Worm (Caenorhabditis elegans) whole organism, early embryonic: ENCODE measurements around the gene Y105C5B.17.

Experiments used
- B0310.2 ChIP-seq: sonication (generic microtip); optimal IDR thresholded peaks from 2 replicates; lab custom pipeline; 2016; ENCODE audit warnings: mild to moderate bottlenecking, missing genetic modification characterization, missing compliant biosample characterization
- F13C5.2 ChIP-seq: sonication (generic microtip); optimal IDR thresholded peaks from 2 replicates; lab custom pipeline; 2017; ENCODE audit warnings: mild to moderate bottlenecking, missing genetic modification characterization, inconsistent platforms, missing compliant biosample characterization
- aly-1 ChIP-seq: sonication (generic microtip); optimal IDR thresholded peaks from 2 replicates; lab custom pipeline; 2016; ENCODE audit warnings: missing genetic modification characterization, missing compliant biosample characterization
- ama-1 ChIP-seq: fragments of 150-350 bp; optimal IDR thresholded peaks from 2 replicates; lab custom pipeline; 2014
- ceh-13 ChIP-seq: fragments of 200-800 bp; sonication (Bioruptor generic); optimal IDR thresholded peaks from 2 replicates; lab custom pipeline; 2018; ENCODE audit warnings: mild to moderate bottlenecking, missing genetic modification characterization, missing compliant biosample characterization
- ceh-36 ChIP-seq: sonication (generic microtip); optimal IDR thresholded peaks from 2 replicates; lab custom pipeline; 2016; ENCODE audit warnings: missing genetic modification characterization, inconsistent platforms, missing compliant biosample characterization
- ets-7 ChIP-seq: sonication (generic microtip); optimal IDR thresholded peaks from 2 replicates; lab custom pipeline; 2016; ENCODE audit warnings: missing genotype, missing genetic modification characterization, missing compliant biosample characterization
- flt-1 ChIP-seq: fragments of 200-800 bp; sonication (Bioruptor generic); IDR thresholded peaks from 2 replicates; pipeline ENCODE4 v1.3.6; 2022; ENCODE audit warnings: missing genetic modification characterization, missing compliant biosample characterization
- hmbx-1 ChIP-seq: sonication (generic microtip); optimal IDR thresholded peaks from 2 replicates; lab custom pipeline; 2016; ENCODE audit warnings: mild to moderate bottlenecking, missing genetic modification characterization, missing compliant biosample characterization
- hmg-4 ChIP-seq: fragments of 200-800 bp; sonication (Bioruptor generic); optimal IDR thresholded peaks from 2 replicates; lab custom pipeline; 2018; ENCODE audit warnings: mild to moderate bottlenecking, missing genetic modification characterization, missing compliant biosample characterization
- hnd-1 ChIP-seq: sonication (generic microtip); optimal IDR thresholded peaks from 2 replicates; lab custom pipeline; 2016; ENCODE audit warnings: missing genetic modification characterization, missing compliant biosample characterization
- pes-1 ChIP-seq: fragments of 200-800 bp; sonication (Bioruptor generic); IDR thresholded peaks from 2 replicates; pipeline ENCODE4 v1.3.6; 2022; ENCODE audit warnings: missing genetic modification reagents, missing genetic modification characterization, missing compliant biosample characterization
- scrt-1 ChIP-seq: fragments of 200-800 bp; sonication (Bioruptor generic); IDR thresholded peaks from 2 replicates; pipeline ENCODE4 v1.3.6; 2022; ENCODE audit warnings: missing genetic modification characterization, missing compliant biosample characterization
- sea-1 ChIP-seq: fragments of 200-800 bp; sonication (Bioruptor generic); conservative IDR thresholded peaks from 2 replicates; pipeline ENCODE4 v1.3.6; 2022; ENCODE audit warnings: missing genetic modification characterization, missing compliant biosample characterization
- tbx-11 ChIP-seq: fragments of 200-800 bp; sonication (Bioruptor generic); IDR thresholded peaks from 2 replicates; pipeline ENCODE4 v1.3.6; 2022; ENCODE audit warnings: missing genetic modification characterization, missing compliant biosample characterization
- tbx-37 ChIP-seq: fragments of 200-800 bp; sonication (Bioruptor generic); conservative IDR thresholded peaks from 2 replicates; pipeline ENCODE4 v1.3.6; 2022; ENCODE audit warnings: missing genetic modification reagents, missing genetic modification characterization, missing compliant biosample characterization
- tra-4 ChIP-seq: sonication (generic microtip); optimal IDR thresholded peaks from 2 replicates; lab custom pipeline; 2017; ENCODE audit warnings: missing genetic modification characterization, missing compliant biosample characterization

The Y105C5B.17 gene

ce11 chrIV:15931176-15931575 lies 31.7 kb upstream of the Y105C5B.17 start:
- TF ChIP-seq tbx-37 (GFP tag; lab: Robert Waterston, UW) (peak; percentile 33; the same call in 1 of the 2 replicates), flt-1 (GFP tag; lab: Robert Waterston, UW) (peak; percentile 37; the same call in 1 of the 2 replicates), ceh-36 (tag; lab: Kevin White, UChicago) (no peak), ama-1 (lab: Kevin White, UChicago) (no peak), tbx-11 (GFP tag; lab: Robert Waterston, UW) (peak; percentile 59; the same call in 1 of the 2 replicates), hmbx-1 (no peak), pes-1 (peak; percentile 71), ets-7 (no peak), ceh-13 (GFP tag; lab: Kevin White, UChicago) (no peak), tra-4 (tag; lab: Kevin White, UChicago) (no peak), aly-1 (tag; lab: Kevin White, UChicago) (no peak), sea-1 (GFP tag; lab: Robert Waterston, UW) (peak; percentile 76; the same call in 1 of the 2 replicates)

ce11 chrIV:15931833-15932232 lies 31.1 kb upstream of the Y105C5B.17 start:
- peak; percentile 34; the same call in 1 of the 2 replicates for TF ChIP-seq sea-1 (GFP tag; lab: Robert Waterston, UW)
- TF ChIP-seq scrt-1 (GFP tag; lab: Robert Waterston, UW), result peak; percentile 17; the same call in 1 of the 2 replicates
- peak; percentile 31 for TF ChIP-seq ceh-36 (tag; lab: Kevin White, UChicago)
- TF ChIP-seq ets-7, result no peak
- TF ChIP-seq tbx-11 (GFP tag; lab: Robert Waterston, UW), result peak; percentile 62
- TF ChIP-seq aly-1 (tag; lab: Kevin White, UChicago), result no peak
- TF ChIP-seq hmbx-1, result no peak
- peak; percentile 53; the same call in 1 of the 2 replicates for TF ChIP-seq pes-1
- no peak for TF ChIP-seq tra-4 (tag; lab: Kevin White, UChicago)
- TF ChIP-seq ceh-13 (GFP tag; lab: Kevin White, UChicago), result no peak
- 0 out of 2 replicates have a peak, but pooled peaks have one; percentile 32 for TF ChIP-seq flt-1 (GFP tag; lab: Robert Waterston, UW)
- TF ChIP-seq ama-1 (lab: Kevin White, UChicago), result no peak
- 0 out of 2 replicates have a peak, but pooled peaks have one; percentile 12 for TF ChIP-seq tbx-37 (GFP tag; lab: Robert Waterston, UW)
- no peak for TF ChIP-seq B0310.2
- TF ChIP-seq F13C5.2 (tag; lab: Kevin White, UChicago), result no peak
- TF ChIP-seq hnd-1 (tag; lab: Kevin White, UChicago), result no peak
- peak; percentile 42 for TF ChIP-seq hmg-4

- no peak for TF ChIP-seq sea-1 (GFP tag; lab: Robert Waterston, UW)
- no peak for TF ChIP-seq B0310.2
- TF ChIP-seq scrt-1 (GFP tag; lab: Robert Waterston, UW), result no peak
- TF ChIP-seq ets-7, result no peak
- no peak for TF ChIP-seq ceh-36 (tag; lab: Kevin White, UChicago)
- TF ChIP-seq ceh-13 (GFP tag; lab: Kevin White, UChicago), result no peak
- no peak for TF ChIP-seq pes-1
- no peak for TF ChIP-seq F13C5.2 (tag; lab: Kevin White, UChicago)
- TF ChIP-seq aly-1 (tag; lab: Kevin White, UChicago), result no peak
- no peak for TF ChIP-seq flt-1 (GFP tag; lab: Robert Waterston, UW)
- TF ChIP-seq tbx-37 (GFP tag; lab: Robert Waterston, UW), result no peak
- no peak for TF ChIP-seq tbx-11 (GFP tag; lab: Robert Waterston, UW)
- no peak for TF ChIP-seq hmg-4
Observed at ce11 chrIV:15933814-15934213, 29.1 kb upstream of the Y105C5B.17 start, which contains the start of gene srv-16. srv-16 (minus strand) TSS chrIV:15933914.

DNA sequence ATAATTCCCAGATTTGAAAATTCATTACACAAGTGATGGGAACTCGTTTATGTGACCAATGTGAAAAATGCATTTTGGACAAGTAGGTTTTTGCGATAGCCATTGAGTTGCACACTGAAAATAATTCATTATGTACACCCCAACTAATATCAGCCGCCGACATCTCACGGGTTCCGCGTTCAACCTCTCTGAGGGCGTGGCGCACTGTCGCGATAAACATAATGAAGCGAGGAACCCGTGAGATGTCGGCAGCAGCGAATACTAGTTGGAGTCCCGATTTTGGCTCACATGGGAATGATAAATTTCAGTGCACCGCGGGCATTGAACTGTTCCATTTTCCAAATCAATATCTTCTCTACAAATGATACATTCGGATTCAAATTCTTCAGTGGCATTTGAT lies 25.8 kb upstream of the Y105C5B.17 start:
- no peak for TF ChIP-seq B0310.2
- no peak for TF ChIP-seq hmbx-1
- TF ChIP-seq ama-1 (lab: Kevin White, UChicago), result no peak
- no peak for TF ChIP-seq aly-1 (tag; lab: Kevin White, UChicago)
- no peak for TF ChIP-seq sea-1 (GFP tag; lab: Robert Waterston, UW)
- TF ChIP-seq pes-1, result no peak
- TF ChIP-seq ets-7, result no peak
- TF ChIP-seq tbx-11 (GFP tag; lab: Robert Waterston, UW), result no peak
- TF ChIP-seq F13C5.2 (tag; lab: Kevin White, UChicago), result no peak
- no peak for TF ChIP-seq tra-4 (tag; lab: Kevin White, UChicago)
- TF ChIP-seq ceh-36 (tag; lab: Kevin White, UChicago), result no peak
- TF ChIP-seq ceh-13 (GFP tag; lab: Kevin White, UChicago), result no peak
- no peak for TF ChIP-seq scrt-1 (GFP tag; lab: Robert Waterston, UW)
- TF ChIP-seq flt-1 (GFP tag; lab: Robert Waterston, UW), result no peak
- no peak for TF ChIP-seq tbx-37 (GFP tag; lab: Robert Waterston, UW)
- no peak for TF ChIP-seq hmg-4
- TF ChIP-seq hnd-1 (tag; lab: Kevin White, UChicago), result no peak

ce11 chrIV:15938471-15938870 lies 24.4 kb upstream of the Y105C5B.17 start:
- TF ChIP-seq ceh-13 (GFP tag; lab: Kevin White, UChicago) (no peak), flt-1 (GFP tag; lab: Robert Waterston, UW) (no peak), hmbx-1 (no peak), pes-1 (no peak), hmg-4 (no peak), sea-1 (GFP tag; lab: Robert Waterston, UW) (no peak), ceh-36 (tag; lab: Kevin White, UChicago) (no peak), tbx-37 (GFP tag; lab: Robert Waterston, UW) (no peak), hnd-1 (tag; lab: Kevin White, UChicago) (no peak), B0310.2 (no peak), ama-1 (lab: Kevin White, UChicago) (no peak), tra-4 (tag; lab: Kevin White, UChicago) (no peak), F13C5.2 (tag; lab: Kevin White, UChicago) (no peak), scrt-1 (GFP tag; lab: Robert Waterston, UW) (no peak), ets-7 (no peak), tbx-11 (GFP tag; lab: Robert Waterston, UW) (no peak), aly-1 (tag; lab: Kevin White, UChicago) (no peak)

ce11 chrIV:15940811-15941210 lies 22.1 kb upstream of the Y105C5B.17 start:
- TF ChIP-seq B0310.2 (no peak), tra-4 (tag; lab: Kevin White, UChicago) (no peak), hnd-1 (tag; lab: Kevin White, UChicago) (no peak)

DNA sequence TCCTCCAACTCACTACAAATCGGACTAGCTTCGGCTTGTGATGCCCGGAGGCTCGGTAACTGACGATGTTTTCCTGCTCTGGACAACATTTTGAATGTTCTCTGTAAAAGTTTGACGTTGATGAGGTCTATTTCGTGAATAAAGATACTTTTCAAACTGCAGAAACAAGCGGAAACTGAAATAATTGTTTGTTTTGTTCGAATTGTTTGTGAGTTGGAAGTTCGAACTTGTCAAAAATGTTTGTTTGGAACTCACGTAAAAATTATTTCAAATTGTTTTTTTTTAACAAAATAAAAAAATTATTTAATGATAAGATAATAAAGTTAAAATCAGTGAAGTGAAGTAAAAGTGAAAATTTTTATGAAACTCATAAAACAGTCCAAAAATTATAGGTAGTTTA lies 21.5 kb upstream of the Y105C5B.17 start, which contains the start of gene Y105C5B.11:
Gene Y105C5B.11, minus strand, starts transcription at position 101 of the 400 bp plus-strand sequence.
- TF ChIP-seq pes-1, result no peak
- TF ChIP-seq tbx-11 (GFP tag; lab: Robert Waterston, UW), result no peak
- no peak for TF ChIP-seq scrt-1 (GFP tag; lab: Robert Waterston, UW)
- no peak for TF ChIP-seq ets-7
- no peak for TF ChIP-seq F13C5.2 (tag; lab: Kevin White, UChicago)
